Fruit fly (Drosophila melanogaster): ENCODE measurements around the gene Lcp65Ab2.

Lcp65Ab2 gene

DNA sequence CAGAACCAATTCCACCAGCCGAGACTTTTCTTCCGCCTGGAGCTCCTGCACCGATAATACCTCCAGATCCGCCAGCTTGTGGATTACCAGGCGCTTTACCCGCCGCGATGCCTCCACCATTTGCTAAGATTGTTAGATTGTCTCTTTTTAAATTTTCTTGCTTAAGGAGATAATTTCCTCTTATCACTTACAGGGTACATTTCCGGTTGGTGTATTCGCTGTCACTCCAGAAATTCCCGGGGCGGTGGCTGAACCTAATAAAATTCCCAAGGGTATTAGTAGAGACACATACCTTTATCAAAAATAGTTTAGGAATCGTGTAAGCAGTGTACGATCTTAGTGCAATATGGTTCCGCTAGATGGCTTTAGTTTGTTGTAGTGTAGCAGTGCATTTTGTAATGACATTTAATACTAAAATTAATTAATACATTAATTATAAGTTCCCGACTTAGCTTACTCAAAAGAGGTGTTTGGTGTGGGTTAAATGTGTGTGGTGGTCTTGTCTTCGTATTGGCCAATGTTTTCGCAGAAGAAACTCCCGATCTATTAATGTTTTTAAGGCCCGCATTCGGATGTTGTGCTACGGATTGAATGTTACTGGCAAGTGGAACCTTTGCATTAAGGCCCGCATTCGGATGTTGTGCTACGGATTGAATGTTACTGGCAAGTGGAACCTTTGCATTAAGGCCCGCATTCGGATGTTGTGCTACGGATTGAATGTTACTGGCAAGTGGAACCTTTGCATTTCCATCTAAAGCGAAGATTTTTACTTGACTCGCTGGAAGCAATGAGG lies 21.7 kb upstream of the Lcp65Ab2 start (continued):
- TF ChIP-seq CG18619 (GFP tag; optimal IDR thresholded peaks at IDR 0.05) (peak; percentile 75), CG2712 (tag; optimal IDR thresholded peaks at IDR 0.05) (peak; percentile 72), abd-A (tag; optimal IDR thresholded peaks at IDR 0.05) (no peak), H15 (GFP tag; IDR thresholded peaks at IDR 0.05) (peak; percentile 83), CTCF (GFP tag; optimal IDR thresholded peaks at IDR 0.05) (peak; percentile 91), disco-r (GFP tag; optimal IDR thresholded peaks at IDR 0.05) (peak; percentile 65), CG9932 (GFP tag; IDR thresholded peaks at IDR 0.05) (peak; percentile 59; the same call in 1 of the 2 replicates), chm (GFP tag; IDR thresholded peaks at IDR 0.05) (peak; percentile 94), Spps (tag; optimal IDR thresholded peaks at IDR 0.05) (peak; percentile 49), pros (GFP tag; optimal IDR thresholded peaks at IDR 0.05) (no peak), CG9437 (GFP tag; optimal IDR thresholded peaks at IDR 0.05) (peak; percentile 34), Dek (tag; optimal IDR thresholded peaks at IDR 0.05) (no peak), D19A (tag; optimal IDR thresholded peaks at IDR 0.05) (peak; percentile 24), ttk (GFP tag; IDR thresholded peaks at IDR 0.05) (peak; percentile 71; the same call in 1 of the 2 replicates), CG13424 (tag; optimal IDR thresholded peaks at IDR 0.05) (peak; percentile 34), CG12155 (GFP tag; optimal IDR thresholded peaks at IDR 0.05) (peak; percentile 59), Dfd (GFP tag; optimal IDR thresholded peaks at IDR 0.05) (peak in 1 of 2 experiments; percentile 83), lab (GFP tag; optimal IDR thresholded peaks at IDR 0.05) (peak; percentile 94), pita (GFP tag; optimal IDR thresholded peaks at IDR 0.05) (peak; percentile 74), rib (GFP tag; IDR thresholded peaks at IDR 0.05) (no peak), tup (GFP tag; optimal IDR thresholded peaks at IDR 0.05) (no peak), wek (GFP tag; optimal IDR thresholded peaks at IDR 0.05) (peak; percentile 89), lmd (GFP tag; IDR thresholded peaks at IDR 0.05) (peak; percentile 74), Ets65A (GFP tag) (peak; percentile 100), ftz-f1 (GFP tag; optimal IDR thresholded peaks at IDR 0.05) (peak; percentile 12), Myb (GFP tag; optimal IDR thresholded peaks at IDR 0.05) (peak; percentile 26), HLH54F (GFP tag; optimal IDR thresholded peaks at IDR 0.05) (no peak), CG17361 (GFP tag; IDR thresholded peaks at IDR 0.05) (peak; percentile 66), CG1602 (GFP tag; optimal IDR thresholded peaks at IDR 0.05) (no peak), CG17912 (GFP tag; optimal IDR thresholded peaks at IDR 0.05) (peak; percentile 90), CG3065 (GFP tag; optimal IDR thresholded peaks at IDR 0.05) (no peak), slbo (GFP tag; IDR thresholded peaks at IDR 0.05) (peak; percentile 71), Dip2 (GFP tag; IDR thresholded peaks at IDR 0.05) (no peak), hth (optimal IDR thresholded peaks at IDR 0.05) (no peak), CG17612 (GFP tag; IDR thresholded peaks at IDR 0.05) (no peak), Mrtf (GFP tag; IDR thresholded peaks at IDR 0.05) (peak; percentile 60; the same call in 2 of the 3 replicates), chn (GFP tag; optimal IDR thresholded peaks at IDR 0.05) (no peak), sim (GFP tag; IDR thresholded peaks at IDR 0.05) (peak; percentile 82), CG18262 (tag; optimal IDR thresholded peaks at IDR 0.05) (peak; percentile 64), ac (GFP tag; optimal IDR thresholded peaks at IDR 0.05) (peak; percentile 49), ato (GFP tag; IDR thresholded peaks at IDR 0.05; ENCODE audit: partially characterized antibody) (no peak), CG4707 (GFP tag; optimal IDR thresholded peaks at IDR 0.05) (peak; percentile 83), ro (GFP tag; IDR thresholded peaks at IDR 0.05) (no peak), Gsc (GFP tag; IDR thresholded peaks at IDR 0.05) (no peak), tgo (GFP tag; IDR thresholded peaks at IDR 0.05) (peak; percentile 75), gcm2 (GFP tag; optimal IDR thresholded peaks at IDR 0.05) (no peak), lola (GFP tag; optimal IDR thresholded peaks at IDR 0.05) (peak in 1 of 3 experiments; percentile 76), CG42726 (GFP tag; IDR thresholded peaks at IDR 0.05; ENCODE audit: partially characterized antibody) (peak; percentile 42; the same call in 1 of the 2 replicates), CG11093 (GFP tag; IDR thresholded peaks at IDR 0.05) (no peak; the same call in 2 of the 3 replicates), CG9876 (GFP tag; optimal IDR thresholded peaks at IDR 0.05) (peak; percentile 16)

All from whole organism, embryonic.